Worm (Caenorhabditis elegans) whole organism, L4 larva: ENCODE data around the gene F46H5.5.

Experiments used
- Y48G9A.11 ChIP-seq: fragments of 200-800 bp; sonication (Bioruptor generic); IDR thresholded peaks from 2 replicates; pipeline ENCODE4 v1.3.6; 2022; ENCODE audit warnings: missing genetic modification reagents, missing genetic modification characterization, missing compliant biosample characterization
- Y75B8A.6 ChIP-seq: fragments of 200-800 bp; sonication (Bioruptor generic); IDR thresholded peaks from 2 replicates; pipeline ENCODE4 v1.3.6; 2022; ENCODE audit warnings: missing genetic modification reagents, missing genetic modification characterization, missing compliant biosample characterization
- ZK546.5 ChIP-seq, 2 experiments: sonication (generic microtip); optimal IDR thresholded peaks; 2 replicates each; lab custom pipeline; 2017; ENCODE audit warnings: missing biosample characterization in 2 of 2, missing genetic modification characterization in 2 of 2
- ceh-20 ChIP-seq: fragments of 200-800 bp; sonication (Bioruptor generic); IDR thresholded peaks from 2 replicates; pipeline ENCODE4 v1.3.6; 2022; ENCODE audit warnings: missing genetic modification reagents, missing genetic modification characterization, missing compliant biosample characterization
- ctbp-1 ChIP-seq: fragments of 200-800 bp; sonication (Bioruptor generic); IDR thresholded peaks from 2 replicates; pipeline ENCODE4 v1.3.6; 2022; ENCODE audit warnings: missing genetic modification reagents, missing genetic modification characterization, missing compliant biosample characterization
- dve-1 ChIP-seq: sonication (generic microtip); optimal IDR thresholded peaks from 2 replicates; lab custom pipeline; 2017; ENCODE audit warnings: antibody characterized with exemption, mild to moderate bottlenecking, missing genetic modification characterization, missing compliant biosample characterization; ENCODE audit not compliant: insufficient read depth
- jun-1 ChIP-seq: fragments of 150-350 bp; optimal IDR thresholded peaks from 2 replicates; lab custom pipeline; 2014; ENCODE audit warnings: missing biosample characterization, missing genetic modification reagents, missing genetic modification characterization
- nhr-111 ChIP-seq: fragments of 200-800 bp; sonication (Bioruptor generic); optimal IDR thresholded peaks from 2 replicates; lab custom pipeline; 2018; ENCODE audit warnings: mild to moderate bottlenecking, missing genetic modification characterization, missing compliant biosample characterization
- spr-1 ChIP-seq: sonication (generic microtip); optimal IDR thresholded peaks from 2 replicates; lab custom pipeline; 2016; ENCODE audit warnings: mild to moderate bottlenecking, missing genetic modification characterization, missing compliant biosample characterization
- ztf-11 ChIP-seq: fragments of 150-350 bp; optimal IDR thresholded peaks from 2 replicates; lab custom pipeline; 2014; ENCODE audit warnings: missing biosample characterization, missing genetic modification characterization

- no peak for TF ChIP-seq Y75B8A.6 (GFP tag; lab: Robert Waterston, UW)
- TF ChIP-seq Y48G9A.11 (GFP tag; lab: Robert Waterston, UW), result no peak
- no peak for TF ChIP-seq spr-1 (tag; lab: Kevin White, UChicago)
- no peak for TF ChIP-seq ztf-11 (tag; lab: Kevin White, UChicago)
- TF ChIP-seq dve-1, result no peak
- no peak for TF ChIP-seq nhr-111
- no peak for TF ChIP-seq ctbp-1 (GFP tag; lab: Robert Waterston, UW)
- TF ChIP-seq jun-1 (tag; lab: Kevin White, UChicago), result no peak
- TF ChIP-seq ZK546.5 (tag; optimal IDR thresholded peaks at IDR 0.05; lab: Kevin White, UChicago), result no peak
- no peak for TF ChIP-seq ceh-20 (GFP tag; lab: Robert Waterston, UW)
These were observed 18.2 kb downstream of the F46H5.5 start, which contains the start of gene F46H5.3 for ce11 chrX:7238562-7238961.
